Worm (Caenorhabditis elegans) whole organism, late embryonic: ENCODE measurements around the gene brd-1.
A peak's percentile ranks its signal among the peaks of the same experiment; 100 is the strongest.

Experiments used
- C08G9.2 ChIP-seq: sonication (generic microtip); optimal IDR thresholded peaks from 2 replicates; lab custom pipeline; 2016; ENCODE audit warnings: mild to moderate bottlenecking, missing genetic modification characterization, moderate library complexity, missing compliant biosample characterization
- F13H6.1 ChIP-seq: sonication (generic microtip); optimal IDR thresholded peaks from 2 replicates; lab custom pipeline; 2016; ENCODE audit warnings: missing genetic modification characterization, missing compliant biosample characterization
- K02D7.2 ChIP-seq: sonication (generic microtip); optimal IDR thresholded peaks from 2 replicates; lab custom pipeline; 2017; ENCODE audit warnings: mild to moderate bottlenecking, missing genetic modification characterization, missing compliant biosample characterization
- T23F11.4 ChIP-seq: fragments of 200-800 bp; sonication (Bioruptor generic); optimal IDR thresholded peaks from 2 replicates; lab custom pipeline; 2018; ENCODE audit warnings: mild to moderate bottlenecking, missing genetic modification characterization, missing compliant biosample characterization
- ahr-1 ChIP-seq: sonication (generic microtip); optimal IDR thresholded peaks from 2 replicates; lab custom pipeline; 2016; ENCODE audit warnings: missing genetic modification characterization, missing compliant biosample characterization
- ceh-14 ChIP-seq: sonication (generic microtip); optimal IDR thresholded peaks from 2 replicates; lab custom pipeline; 2016; ENCODE audit warnings: missing genotype, missing genetic modification characterization, missing compliant biosample characterization
- ceh-19 ChIP-seq: fragments of 200-800 bp; sonication (Bioruptor generic); optimal IDR thresholded peaks from 2 replicates; lab custom pipeline; 2018; ENCODE audit warnings: mild to moderate bottlenecking, missing genetic modification characterization, missing compliant biosample characterization
- ceh-2 ChIP-seq: sonication (generic microtip); optimal IDR thresholded peaks from 2 replicates; lab custom pipeline; 2016; ENCODE audit warnings: missing genotype, missing genetic modification characterization, missing compliant biosample characterization
- ceh-22 ChIP-seq: sonication (generic microtip); optimal IDR thresholded peaks from 2 replicates; lab custom pipeline; 2017; ENCODE audit warnings: missing biosample characterization, missing genetic modification characterization
- ceh-24 ChIP-seq: sonication (generic microtip); optimal IDR thresholded peaks from 2 replicates; lab custom pipeline; 2016; ENCODE audit warnings: mild to moderate bottlenecking, missing genetic modification characterization, missing compliant biosample characterization
- ceh-30 ChIP-seq: fragments of 150-350 bp; optimal IDR thresholded peaks from 2 replicates; lab custom pipeline; 2014; ENCODE audit warnings: missing biosample characterization, missing genetic modification characterization
- ceh-34 ChIP-seq: sonication (generic microtip); optimal IDR thresholded peaks from 2 replicates; lab custom pipeline; 2016; ENCODE audit warnings: mild to moderate bottlenecking, missing genetic modification characterization, missing compliant biosample characterization
- ceh-45 ChIP-seq: fragments of 200-800 bp; sonication (Bioruptor generic); IDR thresholded peaks from 2 replicates; pipeline ENCODE4 v1.3.6; 2022; ENCODE audit warnings: missing genetic modification reagents, missing genetic modification characterization, missing compliant biosample characterization
- ceh-48 ChIP-seq: sonication (generic microtip); optimal IDR thresholded peaks from 2 replicates; lab custom pipeline; 2016; ENCODE audit warnings: missing genetic modification characterization, inconsistent platforms, missing compliant biosample characterization
- ceh-6 ChIP-seq: fragments of 200-800 bp; sonication (Bioruptor generic); optimal IDR thresholded peaks from 2 replicates; lab custom pipeline; 2018; ENCODE audit warnings: mild to moderate bottlenecking, missing genetic modification characterization, missing compliant biosample characterization
- ceh-9 ChIP-seq: sonication (generic microtip); optimal IDR thresholded peaks from 2 replicates; lab custom pipeline; 2016; ENCODE audit warnings: mild to moderate bottlenecking, missing genetic modification characterization, inconsistent platforms, missing compliant biosample characterization
- che-1 ChIP-seq: sonication (generic microtip); optimal IDR thresholded peaks from 2 replicates; lab custom pipeline; 2016; ENCODE audit warnings: mild to moderate bottlenecking, missing genetic modification characterization, missing compliant biosample characterization
- dmd-4 ChIP-seq: sonication (generic microtip); optimal IDR thresholded peaks from 2 replicates; lab custom pipeline; 2016; ENCODE audit warnings: borderline replicate concordance, missing genetic modification characterization, missing compliant biosample characterization
- dve-1 ChIP-seq: sonication (generic microtip); optimal IDR thresholded peaks from 2 replicates; lab custom pipeline; 2017; ENCODE audit warnings: antibody characterized with exemption, mild to moderate bottlenecking, missing genetic modification characterization, missing compliant biosample characterization
- elt-2 ChIP-seq: sonication (generic microtip); optimal IDR thresholded peaks from 2 replicates; lab custom pipeline; 2016; ENCODE audit warnings: missing genetic modification reagents, missing genetic modification characterization, missing compliant biosample characterization
- elt-4 ChIP-seq: sonication (generic microtip); optimal IDR thresholded peaks from 2 replicates; lab custom pipeline; 2016; ENCODE audit warnings: missing genetic modification characterization, missing compliant biosample characterization
- ets-4 ChIP-seq: sonication (generic microtip); optimal IDR thresholded peaks from 2 replicates; lab custom pipeline; 2016; ENCODE audit warnings: missing genetic modification characterization, missing compliant biosample characterization
- eyg-1 ChIP-seq: sonication (generic microtip); optimal IDR thresholded peaks from 2 replicates; lab custom pipeline; 2016; ENCODE audit warnings: missing genotype, missing genetic modification characterization, missing compliant biosample characterization
- fax-1 ChIP-seq: sonication (generic microtip); optimal IDR thresholded peaks from 2 replicates; lab custom pipeline; 2016; ENCODE audit warnings: missing genotype, missing genetic modification characterization, missing compliant biosample characterization
- fkh-10 ChIP-seq: fragments of 150-350 bp; optimal IDR thresholded peaks from 2 replicates; lab custom pipeline; 2014; ENCODE audit warnings: missing biosample characterization, missing genetic modification reagents, missing genetic modification characterization
- fkh-6 ChIP-seq: sonication (generic microtip); optimal IDR thresholded peaks from 2 replicates; lab custom pipeline; 2016; ENCODE audit warnings: missing genetic modification characterization, missing compliant biosample characterization
- hlh-13 ChIP-seq: fragments of 200-800 bp; sonication (Bioruptor generic); optimal IDR thresholded peaks from 2 replicates; lab custom pipeline; 2018; ENCODE audit warnings: mild to moderate bottlenecking, missing genetic modification characterization, missing compliant biosample characterization
- hlh-15 ChIP-seq: sonication (generic microtip); optimal IDR thresholded peaks from 2 replicates; lab custom pipeline; 2016; ENCODE audit warnings: missing genetic modification characterization, missing compliant biosample characterization
- hlh-30 ChIP-seq: sonication (generic microtip); optimal IDR thresholded peaks from 2 replicates; lab custom pipeline; 2017; ENCODE audit warnings: antibody characterized with exemption, missing genetic modification characterization, missing compliant biosample characterization; ENCODE audit not compliant: insufficient read depth
- hlh-6 ChIP-seq: sonication (generic microtip); optimal IDR thresholded peaks from 2 replicates; lab custom pipeline; 2016; ENCODE audit warnings: missing genotype, missing genetic modification characterization, missing compliant biosample characterization
- lim-6 ChIP-seq: sonication (generic microtip); optimal IDR thresholded peaks from 2 replicates; lab custom pipeline; 2016; ENCODE audit warnings: missing genetic modification characterization, missing compliant biosample characterization
- lin-11 ChIP-seq: fragments of 200-800 bp; sonication (Bioruptor generic); optimal IDR thresholded peaks from 2 replicates; lab custom pipeline; 2018; ENCODE audit warnings: mild to moderate bottlenecking, missing genetic modification characterization, missing compliant biosample characterization
- madf-2 ChIP-seq: sonication (generic microtip); optimal IDR thresholded peaks from 2 replicates; lab custom pipeline; 2017; ENCODE audit warnings: missing genetic modification characterization, missing compliant biosample characterization
- mec-3 ChIP-seq: sonication (generic microtip); optimal IDR thresholded peaks from 2 replicates; lab custom pipeline; 2016; ENCODE audit warnings: borderline replicate concordance, missing genetic modification characterization, missing compliant biosample characterization
- nfya-1 ChIP-seq: sonication (generic microtip); optimal IDR thresholded peaks from 2 replicates; lab custom pipeline; 2017; ENCODE audit warnings: missing genetic modification characterization, mild to moderate bottlenecking, missing compliant biosample characterization, antibody characterized with exemption, moderate library complexity
- nhr-11 ChIP-seq: fragments of 150-350 bp; optimal IDR thresholded peaks from 2 replicates; lab custom pipeline; 2014; ENCODE audit warnings: missing biosample characterization, missing genetic modification characterization
- npax-4 ChIP-seq: sonication (generic microtip); optimal IDR thresholded peaks from 2 replicates; lab custom pipeline; 2016; ENCODE audit warnings: missing genetic modification characterization, missing compliant biosample characterization
- odd-2 ChIP-seq: sonication (generic microtip); optimal IDR thresholded peaks from 2 replicates; lab custom pipeline; 2017; ENCODE audit warnings: antibody characterized with exemption, mild to moderate bottlenecking, missing genetic modification characterization, missing compliant biosample characterization
- pat-9 ChIP-seq: fragments of 200-800 bp; sonication (Bioruptor generic); optimal IDR thresholded peaks from 2 replicates; lab custom pipeline; 2018; ENCODE audit warnings: mild to moderate bottlenecking, missing genetic modification characterization, moderate library complexity, missing compliant biosample characterization
- pax-1 ChIP-seq: fragments of 150-350 bp; optimal IDR thresholded peaks from 2 replicates; lab custom pipeline; 2014; ENCODE audit warnings: missing biosample characterization, missing genetic modification characterization
- pha-2 ChIP-seq: sonication (generic microtip); optimal IDR thresholded peaks from 2 replicates; lab custom pipeline; 2017; ENCODE audit warnings: mild to moderate bottlenecking, missing genetic modification characterization, missing compliant biosample characterization
- pha-4 ChIP-seq: fragments of 150-350 bp; optimal IDR thresholded peaks from 2 replicates; lab custom pipeline; 2018; ENCODE audit warnings: missing biosample characterization, missing genetic modification reagents, missing genetic modification characterization
- pqm-1 ChIP-seq: sonication (generic microtip); optimal IDR thresholded peaks from 2 replicates; lab custom pipeline; 2016; ENCODE audit warnings: missing genetic modification characterization, missing compliant biosample characterization
- pros-1 ChIP-seq: fragments of 150-350 bp; optimal IDR thresholded peaks from 2 replicates; lab custom pipeline; 2014; ENCODE audit warnings: missing biosample characterization, missing genetic modification reagents, missing genetic modification characterization
- rnt-1 ChIP-seq: sonication (generic microtip); optimal IDR thresholded peaks from 2 replicates; lab custom pipeline; 2016; ENCODE audit warnings: missing genetic modification characterization, missing compliant biosample characterization
- sox-2 ChIP-seq: fragments of 200-800 bp; sonication (Bioruptor generic); IDR thresholded peaks from 2 replicates; pipeline ENCODE4 v1.3.6; 2022; ENCODE audit warnings: missing genetic modification reagents, missing genetic modification characterization, missing compliant biosample characterization
- sox-4 ChIP-seq: sonication (generic microtip); optimal IDR thresholded peaks from 2 replicates; lab custom pipeline; 2017; ENCODE audit warnings: mild to moderate bottlenecking, missing genetic modification characterization, inconsistent platforms, missing compliant biosample characterization
- tbx-2 ChIP-seq: sonication (generic microtip); optimal IDR thresholded peaks from 2 replicates; lab custom pipeline; 2016; ENCODE audit warnings: missing genetic modification characterization, missing compliant biosample characterization
- tbx-7 ChIP-seq: sonication (generic microtip); optimal IDR thresholded peaks from 2 replicates; lab custom pipeline; 2016; ENCODE audit warnings: missing genotype, missing genetic modification characterization, missing compliant biosample characterization
- ttx-3 ChIP-seq: sonication (generic microtip); optimal IDR thresholded peaks from 2 replicates; lab custom pipeline; 2016; ENCODE audit warnings: missing genetic modification reagents, missing genetic modification characterization, missing compliant biosample characterization
- unc-3 ChIP-seq, 2 experiments: fragments of 200-800 bp in 1 of 2; sonication (Bioruptor generic) in 1 of 2; sonication (generic microtip) in 1 of 2; conservative IDR thresholded peaks in 1 of 2; optimal IDR thresholded peaks in 1 of 2; 2 replicates each; pipeline versions ENCODE4 v1.3.6 to Lab custom; 2016 to 2022; ENCODE audit warnings: missing compliant biosample characterization in 2 of 2, missing genetic modification characterization in 2 of 2, missing genetic modification reagents in 1 of 2
- unc-42 ChIP-seq: sonication (generic microtip); optimal IDR thresholded peaks from 2 replicates; lab custom pipeline; 2016; ENCODE audit warnings: missing genotype, missing genetic modification characterization, missing compliant biosample characterization
- ztf-16 ChIP-seq: sonication (generic microtip); optimal IDR thresholded peaks from 2 replicates; lab custom pipeline; 2017; ENCODE audit warnings: missing genetic modification characterization, missing compliant biosample characterization

The brd-1 gene

DNA sequence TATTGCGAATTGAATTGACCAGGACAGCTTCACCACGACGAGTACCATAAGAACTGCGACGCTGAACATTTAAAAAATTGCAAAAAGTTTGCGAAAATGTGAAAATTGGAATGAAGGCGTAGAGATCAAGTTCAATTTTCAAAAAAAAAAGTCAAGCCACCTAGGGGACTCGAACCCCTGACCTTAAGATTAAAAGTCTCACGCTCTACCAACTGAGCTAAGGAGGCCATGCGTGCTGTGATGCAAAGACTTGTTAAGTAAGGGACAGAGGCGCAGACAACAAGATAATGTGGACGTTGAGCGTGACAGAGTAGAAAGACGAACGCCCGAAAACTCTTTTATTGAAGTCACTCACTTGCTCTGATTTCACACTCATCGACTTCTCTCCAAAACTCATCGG is 1.7 kb downstream of the brd-1 start:
- peak; percentile 27 for TF ChIP-seq ceh-2
- peak; percentile 47 for TF ChIP-seq ceh-14 (tag; lab: Kevin White, UChicago)
- TF ChIP-seq fax-1 (tag; lab: Kevin White, UChicago) = peak; percentile 55
- TF ChIP-seq elt-4 = no peak
- peak; percentile 41 for TF ChIP-seq fkh-6 (tag; lab: Kevin White, UChicago)
- peak; percentile 61 for TF ChIP-seq ceh-6 (GFP tag; lab: Kevin White, UChicago)
- peak; percentile 58 for TF ChIP-seq ttx-3 (tag; lab: Kevin White, UChicago)
- no peak for TF ChIP-seq hlh-13
- TF ChIP-seq ceh-24 (tag; lab: Kevin White, UChicago) = no peak
- no peak for TF ChIP-seq ceh-30
- peak; percentile 52 for TF ChIP-seq C08G9.2 (tag; lab: Kevin White, UChicago)
- peak; percentile 36 for TF ChIP-seq ceh-19 (GFP tag; lab: Kevin White, UChicago)
- peak; percentile 67 for TF ChIP-seq rnt-1 (tag; lab: Kevin White, UChicago)
- TF ChIP-seq ztf-16 (tag; lab: Kevin White, UChicago) = peak; percentile 72
- TF ChIP-seq npax-4 = peak; percentile 56
- peak; percentile 74 for TF ChIP-seq unc-42 (tag; lab: Kevin White, UChicago)
- TF ChIP-seq madf-2 (tag; lab: Kevin White, UChicago) = peak; percentile 75
- TF ChIP-seq nhr-11 (tag; lab: Kevin White, UChicago) = no peak
- peak; percentile 52; the same call in 1 of the 2 replicates for TF ChIP-seq unc-3 (GFP tag; conservative IDR thresholded peaks at IDR 0.05; lab: Robert Waterston, UW)
- peak; percentile 44 for TF ChIP-seq unc-3 (tag; optimal IDR thresholded peaks at IDR 0.05; lab: Kevin White, UChicago)
- TF ChIP-seq pax-1 = no peak
- TF ChIP-seq hlh-30 (tag; lab: Kevin White, UChicago) = peak; percentile 58
- peak; percentile 47 for TF ChIP-seq ceh-9 (tag; lab: Kevin White, UChicago)
- TF ChIP-seq sox-4 (tag; lab: Kevin White, UChicago) = peak; percentile 76
- TF ChIP-seq dmd-4 = peak; percentile 57
- no peak for TF ChIP-seq hlh-15 (tag; lab: Kevin White, UChicago)
- TF ChIP-seq ceh-22 (tag; lab: Kevin White, UChicago) = no peak
- no peak for TF ChIP-seq lim-6
- TF ChIP-seq ets-4 (tag; lab: Kevin White, UChicago) = no peak
- no peak for TF ChIP-seq tbx-7 (tag; lab: Kevin White, UChicago)
- TF ChIP-seq tbx-2 (tag; lab: Kevin White, UChicago) = peak; percentile 70
- TF ChIP-seq hlh-6 (tag; lab: Kevin White, UChicago) = peak; percentile 78
- TF ChIP-seq lin-11 (tag; lab: Kevin White, UChicago) = peak; percentile 63
- peak; percentile 70 for TF ChIP-seq ceh-45 (GFP tag; lab: Robert Waterston, UW)
- TF ChIP-seq F13H6.1 (tag; lab: Kevin White, UChicago) = peak; percentile 33
- peak; percentile 77 for TF ChIP-seq che-1 (tag; lab: Kevin White, UChicago)
- TF ChIP-seq ceh-48 (tag; lab: Kevin White, UChicago) = peak; percentile 60
- peak; percentile 58 for TF ChIP-seq T23F11.4 (GFP tag; lab: Kevin White, UChicago)
- TF ChIP-seq ahr-1 (tag; lab: Kevin White, UChicago) = no peak
- peak; percentile 52 for TF ChIP-seq K02D7.2 (tag; lab: Kevin White, UChicago)
- TF ChIP-seq nfya-1 (tag; lab: Kevin White, UChicago) = peak; percentile 54
- TF ChIP-seq pha-2 (tag; lab: Kevin White, UChicago) = no peak
- TF ChIP-seq pat-9 = peak; percentile 69
- peak; percentile 55 for TF ChIP-seq ceh-34
- TF ChIP-seq odd-2 (tag; lab: Kevin White, UChicago) = no peak
- TF ChIP-seq elt-2 (tag; lab: Kevin White, UChicago) = peak; percentile 72
- peak; percentile 50 for TF ChIP-seq eyg-1 (tag; lab: Kevin White, UChicago)
- peak; percentile 66 for TF ChIP-seq sox-2 (GFP tag; lab: Robert Waterston, UW)
- TF ChIP-seq mec-3 (tag; lab: Kevin White, UChicago) = no peak
- TF ChIP-seq dve-1 (tag; lab: Kevin White, UChicago) = peak; percentile 47
- no peak for TF ChIP-seq pha-4 (tag; lab: Kevin White, UChicago)
- no peak for TF ChIP-seq pros-1 (tag; lab: Kevin White, UChicago)
- no peak for TF ChIP-seq fkh-10
- no peak for TF ChIP-seq pqm-1 (tag; lab: Kevin White, UChicago)
